Worm (Caenorhabditis elegans) whole organism, L2 larva: ENCODE results near the gene F38A1.9.

Experiments
- C34F6.9 ChIP-seq: fragments of 150-350 bp; optimal IDR thresholded peaks from 2 replicates; lab custom pipeline; 2014; ENCODE audit warnings: missing biosample characterization, missing genetic modification characterization
- F13H6.1 ChIP-seq: sonication (generic microtip); optimal IDR thresholded peaks from 2 replicates; lab custom pipeline; 2016; ENCODE audit warnings: missing genetic modification characterization, missing compliant biosample characterization
- R02D3.7 ChIP-seq: fragments of 150-350 bp; optimal IDR thresholded peaks from 2 replicates; lab custom pipeline; 2014; ENCODE audit warnings: missing biosample characterization, missing genetic modification characterization
- Y55F3AM.14 ChIP-seq: fragments of 200-800 bp; sonication (Bioruptor generic); optimal IDR thresholded peaks from 2 replicates; lab custom pipeline; 2018; ENCODE audit warnings: mild to moderate bottlenecking, missing genetic modification characterization, missing compliant biosample characterization
- alr-1 ChIP-seq: fragments of 150-350 bp; optimal IDR thresholded peaks from 2 replicates; lab custom pipeline; 2014; ENCODE audit warnings: missing biosample characterization, missing genetic modification characterization
- ama-1 ChIP-seq: fragments of 150-350 bp; optimal IDR thresholded peaks from 2 replicates; lab custom pipeline; 2018; ENCODE audit warnings: inconsistent platforms
- blmp-1 ChIP-seq: sonication (generic microtip); optimal IDR thresholded peaks from 2 replicates; lab custom pipeline; 2017; ENCODE audit warnings: missing genetic modification characterization, mild to moderate bottlenecking, missing compliant biosample characterization, antibody characterized with exemption, moderate library complexity; ENCODE audit not compliant: insufficient read depth
- ceh-16 ChIP-seq: fragments of 150-350 bp; optimal IDR thresholded peaks from 2 replicates; lab custom pipeline; 2014; ENCODE audit warnings: missing biosample characterization, missing genetic modification characterization
- ceh-82 ChIP-seq: fragments of 150-350 bp; optimal IDR thresholded peaks from 2 replicates; lab custom pipeline; 2014; ENCODE audit warnings: missing biosample characterization, missing genetic modification characterization
- crh-2 ChIP-seq: sonication (generic microtip); optimal IDR thresholded peaks from 2 replicates; lab custom pipeline; 2017; ENCODE audit warnings: missing biosample characterization, missing genetic modification characterization
- dmd-4 ChIP-seq: sonication (generic microtip); optimal IDR thresholded peaks from 2 replicates; lab custom pipeline; 2017; ENCODE audit warnings: missing biosample characterization, missing genetic modification characterization
- egl-27 ChIP-seq: sonication (generic microtip); optimal IDR thresholded peaks from 3 replicates; lab custom pipeline; 2017; ENCODE audit warnings: missing biosample characterization, missing genetic modification reagents, missing genetic modification characterization
- elt-1 ChIP-seq: fragments of 150-350 bp; optimal IDR thresholded peaks from 2 replicates; lab custom pipeline; 2014; ENCODE audit warnings: missing biosample characterization, missing genetic modification characterization
- elt-3 ChIP-seq: sonication (generic microtip); optimal IDR thresholded peaks from 2 replicates; lab custom pipeline; 2017; ENCODE audit warnings: missing biosample characterization, missing genetic modification characterization
- fos-1 ChIP-seq: fragments of 150-350 bp; optimal IDR thresholded peaks from 2 replicates; lab custom pipeline; 2014; ENCODE audit warnings: missing biosample characterization, missing genetic modification characterization
- gmeb-1 ChIP-seq: fragments of 150-350 bp; optimal IDR thresholded peaks from 2 replicates; lab custom pipeline; 2014; ENCODE audit warnings: missing biosample characterization, missing genetic modification characterization
- lin-11 ChIP-seq: fragments of 150-350 bp; sonication (generic microtip); optimal IDR thresholded peaks from 2 replicates; lab custom pipeline; 2014; ENCODE audit warnings: missing biosample characterization, missing genetic modification characterization, inconsistent platforms, mixed read lengths
- lin-13 ChIP-seq: fragments of 150-350 bp; optimal IDR thresholded peaks from 2 replicates; lab custom pipeline; 2014; ENCODE audit warnings: missing biosample characterization, missing genetic modification reagents, missing genetic modification characterization
- lsy-2 ChIP-seq, 2 experiments: fragments of 150-350 bp in 1 of 2; sonication (generic microtip) in 1 of 2; optimal IDR thresholded peaks; 2 replicates each; lab custom pipeline; 2014 to 2017; ENCODE audit warnings: missing biosample characterization in 2 of 2, missing genetic modification characterization in 2 of 2
- mab-5 ChIP-seq: fragments of 150-350 bp; optimal IDR thresholded peaks from 2 replicates; lab custom pipeline; 2014; ENCODE audit warnings: missing biosample characterization, missing genetic modification characterization
- mdl-1 ChIP-seq, 2 experiments: fragments of 150-350 bp in 1 of 2; sonication (generic microtip) in 1 of 2; optimal IDR thresholded peaks; 2 replicates each; lab custom pipeline; 2017; ENCODE audit warnings: missing biosample characterization in 2 of 2, missing genetic modification characterization in 2 of 2
- nhr-10 ChIP-seq: sonication (generic microtip); optimal IDR thresholded peaks from 2 replicates; lab custom pipeline; 2017; ENCODE audit warnings: missing biosample characterization, missing genetic modification characterization
- nhr-11 ChIP-seq: fragments of 150-350 bp; optimal IDR thresholded peaks from 2 replicates; lab custom pipeline; 2014; ENCODE audit warnings: missing biosample characterization, missing genetic modification characterization
- nhr-12 ChIP-seq: fragments of 150-350 bp; optimal IDR thresholded peaks from 2 replicates; lab custom pipeline; 2014; ENCODE audit warnings: missing biosample characterization, missing genetic modification characterization
- nhr-21 ChIP-seq: fragments of 150-350 bp; optimal IDR thresholded peaks from 2 replicates; lab custom pipeline; 2014; ENCODE audit warnings: missing biosample characterization, missing genetic modification characterization
- nhr-237 ChIP-seq: fragments of 150-350 bp; optimal IDR thresholded peaks from 2 replicates; lab custom pipeline; 2014; ENCODE audit warnings: missing biosample characterization, missing genetic modification characterization
- nhr-25 ChIP-seq: fragments of 150-350 bp; sonication (generic microtip); optimal IDR thresholded peaks from 3 replicates; lab custom pipeline; 2014; ENCODE audit warnings: missing biosample characterization, missing genetic modification characterization
- nhr-6 ChIP-seq: fragments of 150-350 bp; optimal IDR thresholded peaks from 2 replicates; lab custom pipeline; 2014; ENCODE audit warnings: missing biosample characterization, missing genetic modification characterization
- nhr-77 ChIP-seq: fragments of 150-350 bp; optimal IDR thresholded peaks from 2 replicates; lab custom pipeline; 2014; ENCODE audit warnings: missing biosample characterization, missing genetic modification characterization
- peb-1 ChIP-seq: fragments of 150-350 bp; optimal IDR thresholded peaks from 2 replicates; lab custom pipeline; 2014; ENCODE audit warnings: missing biosample characterization, missing genetic modification characterization
- sem-4 ChIP-seq: fragments of 150-350 bp; optimal IDR thresholded peaks from 2 replicates; lab custom pipeline; 2014; ENCODE audit warnings: missing biosample characterization, missing genetic modification reagents, missing genetic modification characterization
- skn-1 ChIP-seq: sonication (generic microtip); optimal IDR thresholded peaks from 2 replicates; lab custom pipeline; 2017; ENCODE audit warnings: missing biosample characterization, missing genetic modification characterization
- sma-9 ChIP-seq, 2 experiments: fragments of 150-350 bp in 1 of 2; sonication (generic microtip) in 1 of 2; optimal IDR thresholded peaks; 2 replicates each; lab custom pipeline; 2014 to 2016; ENCODE audit warnings: missing genetic modification characterization in 2 of 2, mild to moderate bottlenecking in 1 of 2, missing biosample characterization in 1 of 2, missing compliant biosample characterization in 1 of 2, missing genetic modification reagents in 1 of 2, moderate library complexity in 1 of 2
- snpc-4 ChIP-seq: fragments of 150-350 bp; optimal IDR thresholded peaks from 2 replicates; lab custom pipeline; 2014; ENCODE audit warnings: missing biosample characterization, missing genetic modification characterization
- unc-39 ChIP-seq: fragments of 150-350 bp; optimal IDR thresholded peaks from 2 replicates; lab custom pipeline; 2014; ENCODE audit warnings: missing biosample characterization, missing genetic modification characterization
- unc-62 ChIP-seq: fragments of 150-350 bp; optimal IDR thresholded peaks from 2 replicates; lab custom pipeline; 2014; ENCODE audit warnings: missing biosample characterization, missing genetic modification reagents, missing genetic modification characterization
- zag-1 ChIP-seq: fragments of 150-350 bp; optimal IDR thresholded peaks from 2 replicates; lab custom pipeline; 2014; ENCODE audit warnings: missing biosample characterization, missing genetic modification characterization
- ztf-1 ChIP-seq: fragments of 200-800 bp; sonication (Bioruptor generic); conservative IDR thresholded peaks from 2 replicates; pipeline ENCODE4 v1.3.6; 2022; ENCODE audit warnings: missing genetic modification characterization, missing compliant biosample characterization
- ztf-4 ChIP-seq: fragments of 150-350 bp; optimal IDR thresholded peaks from 2 replicates; lab custom pipeline; 2014; ENCODE audit warnings: missing biosample characterization, missing genetic modification characterization

Gene F38A1.9

ce11 chrIV:1239686-1240085 is 5.5 kb downstream of the F38A1.9 start, which contains the start of gene F38A1.8 (continued):
- TF ChIP-seq ztf-4 (tag; lab: Kevin White, UChicago): no peak
- TF ChIP-seq nhr-25: no peak
- peak; percentile 66 to 86 for TF ChIP-seq lsy-2 (tag; optimal IDR thresholded peaks at IDR 0.05; lab: Kevin White, UChicago)
- TF ChIP-seq nhr-237 (tag; lab: Kevin White, UChicago): no peak
- peak; percentile 3 for TF ChIP-seq fos-1 (tag; lab: Kevin White, UChicago)
- TF ChIP-seq nhr-10 (tag; lab: Kevin White, UChicago): no peak
- no peak for TF ChIP-seq nhr-12
- no peak for TF ChIP-seq egl-27 (tag; lab: Kevin White, UChicago)
- TF ChIP-seq ama-1 (lab: Kevin White, UChicago): no peak
- TF ChIP-seq nhr-6 (tag; lab: Kevin White, UChicago): no peak
- TF ChIP-seq R02D3.7 (tag; lab: Kevin White, UChicago): no peak
- TF ChIP-seq lin-13: no peak
- TF ChIP-seq alr-1 (tag; lab: Kevin White, UChicago): no peak
- TF ChIP-seq elt-1 (tag; lab: Kevin White, UChicago): no peak
- TF ChIP-seq snpc-4: no peak
- no peak for TF ChIP-seq ceh-82
- no peak for TF ChIP-seq sem-4
- no peak for TF ChIP-seq ztf-1
- no peak for TF ChIP-seq elt-3 (tag; lab: Kevin White, UChicago)

- TF ChIP-seq zag-1 (tag; lab: Kevin White, UChicago): no peak
Measured at ce11 chrIV:1238147-1238546, 7.0 kb downstream of the F38A1.9 start.

ce11 chrIV:1235785-1236184 is 9.4 kb downstream of the F38A1.9 start:
- TF ChIP-seq ceh-16 (tag; lab: Kevin White, UChicago) (no peak), mdl-1 (tag; optimal IDR thresholded peaks at IDR 0.05; lab: Kevin White, UChicago) (no peak), nhr-21 (tag; lab: Kevin White, UChicago) (no peak), gmeb-1 (tag; lab: Kevin White, UChicago) (no peak), fos-1 (tag; lab: Kevin White, UChicago) (no peak), skn-1 (no peak), mab-5 (tag; lab: Kevin White, UChicago) (no peak), crh-2 (tag; lab: Kevin White, UChicago) (no peak), nhr-12 (no peak), nhr-11 (tag; lab: Kevin White, UChicago) (no peak), blmp-1 (tag; lab: Kevin White, UChicago) (no peak), unc-39 (tag; lab: Kevin White, UChicago) (no peak), C34F6.9 (no peak)

DNA sequence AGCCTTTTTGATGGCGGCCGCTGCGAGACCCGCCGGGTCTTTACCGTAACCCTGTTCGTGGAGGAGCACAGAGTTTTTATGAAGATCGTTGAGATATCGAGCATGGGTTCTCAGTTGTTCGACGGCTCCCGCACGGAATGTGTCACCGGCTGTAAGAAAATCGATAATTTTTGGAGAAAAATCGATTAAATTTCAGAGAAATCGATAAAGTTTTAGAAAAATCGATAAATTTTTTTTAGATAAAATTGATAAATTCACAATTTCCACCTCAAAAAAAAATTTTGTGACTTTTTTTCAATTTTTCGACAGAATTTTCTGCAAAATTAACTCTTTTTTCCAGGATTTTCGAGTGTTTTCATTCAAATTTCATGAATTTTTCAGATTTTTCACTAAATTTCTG is 10.4 kb downstream of the F38A1.9 start:
- TF ChIP-seq unc-62 (GFP tag; lab: Kevin White, UChicago): no peak
- no peak for TF ChIP-seq nhr-25
- no peak for TF ChIP-seq nhr-77 (tag; lab: Kevin White, UChicago)
- no peak for TF ChIP-seq lin-11
- no peak for TF ChIP-seq ama-1 (lab: Kevin White, UChicago)
- no peak for TF ChIP-seq Y55F3AM.14 (GFP tag; lab: Kevin White, UChicago)
- TF ChIP-seq F13H6.1: no peak
- no peak for TF ChIP-seq nhr-11 (tag; lab: Kevin White, UChicago)
- TF ChIP-seq skn-1: no peak
- no peak for TF ChIP-seq blmp-1 (tag; lab: Kevin White, UChicago)
- TF ChIP-seq nhr-12: no peak

ce11 chrIV:1232419-1233145 is 12.6 kb downstream of the F38A1.9 start:
- TF ChIP-seq sem-4: no peak
- TF ChIP-seq ztf-1: no peak
- TF ChIP-seq dmd-4 (tag; lab: Kevin White, UChicago): no peak
- TF ChIP-seq C34F6.9: no peak
- TF ChIP-seq nhr-77 (tag; lab: Kevin White, UChicago): no peak
- TF ChIP-seq peb-1: no peak
- TF ChIP-seq sma-9 (GFP tag; optimal IDR thresholded peaks at IDR 0.05; lab: Kevin White, UChicago): no peak
- no peak for TF ChIP-seq sma-9 (tag; optimal IDR thresholded peaks at IDR 0.05; lab: Kevin White, UChicago)
- TF ChIP-seq R02D3.7 (tag; lab: Kevin White, UChicago): no peak
- no peak for TF ChIP-seq unc-62 (GFP tag; lab: Kevin White, UChicago)
- TF ChIP-seq skn-1: no peak
